Fruit fly (Drosophila melanogaster): ENCODE data around the gene Fmr1.
A peak's percentile ranks its signal among the peaks of the same experiment; 100 is the strongest.

Gene Fmr1

DNA sequence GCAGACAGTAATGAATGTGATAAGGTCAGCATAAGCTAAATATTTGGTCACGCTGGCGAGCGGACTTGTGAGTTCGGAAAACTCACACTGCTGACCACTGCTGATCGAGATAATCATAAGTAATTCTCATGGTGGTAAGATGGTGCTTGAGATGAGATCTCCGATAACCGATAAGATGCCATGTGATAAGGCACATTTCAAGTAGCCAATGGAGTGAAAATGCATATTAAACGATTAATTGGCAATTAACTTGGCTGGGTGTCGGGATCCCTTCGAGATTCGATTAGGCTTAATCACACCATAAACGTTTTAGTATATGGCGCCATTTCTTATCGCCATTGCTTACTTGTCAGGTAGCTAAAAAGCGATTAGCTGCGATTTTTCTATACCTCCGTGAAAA is 3.8 kb upstream of the Fmr1 start:
- TF ChIP-seq jim (GFP tag; optimal IDR thresholded peaks at IDR 0.05) (no peak), ey (GFP tag; optimal IDR thresholded peaks at IDR 0.05) (no peak), CG32264 (GFP tag; optimal IDR thresholded peaks at IDR 0.05) (no peak), Dfd (GFP tag; optimal IDR thresholded peaks at IDR 0.05) (no peak), Myc (optimal IDR thresholded peaks at IDR 0.05) (no peak), CrebA (GFP tag; optimal IDR thresholded peaks at IDR 0.05; ENCODE audit: borderline replicate concordance) (no peak), rgr (GFP tag; optimal IDR thresholded peaks at IDR 0.05) (no peak), psq (GFP tag; optimal IDR thresholded peaks at IDR 0.05) (no peak), Hr83 (GFP tag; optimal IDR thresholded peaks at IDR 0.05; ENCODE audit: poor library complexity, severe bottlenecking) (no peak), foxo (GFP tag; optimal IDR thresholded peaks at IDR 0.05) (no peak)

DNA sequence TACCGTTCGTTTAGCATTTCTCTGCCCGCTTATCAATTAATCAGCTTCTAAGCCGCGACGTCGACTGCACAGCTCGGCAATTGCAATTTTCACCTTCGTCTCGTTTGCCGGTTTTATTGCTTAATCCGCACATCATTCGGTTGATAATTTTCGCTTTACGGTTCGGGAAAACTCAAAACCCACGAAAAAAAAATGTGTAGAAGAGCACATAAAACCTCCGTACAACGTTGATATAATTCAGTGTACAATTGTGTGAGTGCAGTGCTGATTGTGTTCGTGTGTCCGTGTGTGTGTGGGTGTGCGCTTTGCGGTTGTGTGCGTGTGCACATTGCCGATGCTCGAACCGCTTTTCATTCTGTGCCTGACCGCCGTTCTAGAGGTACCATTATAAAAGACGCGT is 2.3 kb upstream of the Fmr1 start, which contains the start of gene CAH7:
TSS of gene CAH7 (plus strand) at position 43 of the 400 bp plus-strand sequence.
- TF ChIP-seq Hr83 (GFP tag; optimal IDR thresholded peaks at IDR 0.05; ENCODE audit: poor library complexity, severe bottlenecking) (no peak), Abd-B (GFP tag; optimal IDR thresholded peaks at IDR 0.05) (no peak), Myc (optimal IDR thresholded peaks at IDR 0.05) (no peak), tai (GFP tag; optimal IDR thresholded peaks at IDR 0.05) (no peak), HLH106 (tag; optimal IDR thresholded peaks at IDR 0.05) (no peak), Hnf4 (GFP tag; optimal IDR thresholded peaks at IDR 0.05) (no peak), sage (GFP tag; optimal IDR thresholded peaks at IDR 0.05) (no peak), rgr (GFP tag; optimal IDR thresholded peaks at IDR 0.05) (no peak)

- TF ChIP-seq pan (optimal IDR thresholded peaks at IDR 0.05) (no peak), CG32264 (GFP tag; optimal IDR thresholded peaks at IDR 0.05) (no peak), dmrt93B (GFP tag; optimal IDR thresholded peaks at IDR 0.05) (no peak), Sp1 (GFP tag; optimal IDR thresholded peaks at IDR 0.05) (peak; percentile 14), GATAd (GFP tag; optimal IDR thresholded peaks at IDR 0.05) (no peak), sage (GFP tag; optimal IDR thresholded peaks at IDR 0.05) (no peak), OdsH (GFP tag; optimal IDR thresholded peaks at IDR 0.05) (no peak), HLH106 (tag; optimal IDR thresholded peaks at IDR 0.05) (peak; percentile 24), br (GFP tag; optimal IDR thresholded peaks at IDR 0.05) (no peak), rgr (GFP tag; optimal IDR thresholded peaks at IDR 0.05) (peak; percentile 20), CrebA (GFP tag; optimal IDR thresholded peaks at IDR 0.05; ENCODE audit: borderline replicate concordance) (no peak), Rel (GFP tag; optimal IDR thresholded peaks at IDR 0.05) (no peak), Rel (tag; optimal IDR thresholded peaks at IDR 0.05) (no peak), dl (GFP tag; optimal IDR thresholded peaks at IDR 0.05; ENCODE audit: insufficient read depth in 1 of 2, partially characterized antibody in 2 of 2) (no peak), Jra (GFP tag; optimal IDR thresholded peaks at IDR 0.05) (no peak), Vsx2 (GFP tag; optimal IDR thresholded peaks at IDR 0.05; ENCODE audit: partially characterized antibody) (no peak), psq (GFP tag; optimal IDR thresholded peaks at IDR 0.05) (no peak), N (GFP tag; optimal IDR thresholded peaks at IDR 0.05) (no peak), dsf (GFP tag; optimal IDR thresholded peaks at IDR 0.05; ENCODE audit: borderline replicate concordance) (no peak), h (GFP tag; optimal IDR thresholded peaks at IDR 0.05) (no peak), fru (GFP tag; optimal IDR thresholded peaks at IDR 0.05) (peak; percentile 20), ey (GFP tag; optimal IDR thresholded peaks at IDR 0.05) (no peak), sv (GFP tag; optimal IDR thresholded peaks at IDR 0.05) (no peak), usp (GFP tag; optimal IDR thresholded peaks at IDR 0.05) (no peak), lola (GFP tag; optimal IDR thresholded peaks at IDR 0.05) (no peak), foxo (GFP tag; optimal IDR thresholded peaks at IDR 0.05) (peak in 1 of 2 experiments; percentile 46), brk (GFP tag; optimal IDR thresholded peaks at IDR 0.05) (no peak), Dfd (GFP tag; optimal IDR thresholded peaks at IDR 0.05) (no peak), Abd-B (GFP tag; optimal IDR thresholded peaks at IDR 0.05) (no peak), Hnf4 (GFP tag; optimal IDR thresholded peaks at IDR 0.05) (no peak), tai (GFP tag; optimal IDR thresholded peaks at IDR 0.05) (no peak), jim (GFP tag; optimal IDR thresholded peaks at IDR 0.05) (no peak), Hr78 (GFP tag; optimal IDR thresholded peaks at IDR 0.05) (no peak)
Measured at dm6 chr3R:10111815-10112185, 1.9 kb upstream of the Fmr1 start.
